Worm (Caenorhabditis elegans): ENCODE results near the gene R09A1.3.
A peak's percentile ranks its signal among the peaks of the same experiment; 100 is the strongest.

R09A1.3 gene

ce11 chrV:1009037-1009436, 17.8 kb downstream of the R09A1.3 start:
- no peak for TF ChIP-seq ZK546.5 (tag; optimal IDR thresholded peaks at IDR 0.05)
- no peak for TF ChIP-seq nfya-1 (tag; optimal IDR thresholded peaks at IDR 0.05; ENCODE audit: insufficient read depth)

- no peak for TF ChIP-seq egl-27 (tag; optimal IDR thresholded peaks at IDR 0.05)
Measured at ce11 chrV:1008503-1008902, 18.4 kb downstream of the R09A1.3 start, which contains the start of gene ergo-1. Gene ergo-1, plus strand, starts transcription at chrV:1008803.

- TF ChIP-seq nhr-76 (tag; optimal IDR thresholded peaks at IDR 0.05) = no peak
- no peak for TF ChIP-seq lin-39 (tag; optimal IDR thresholded peaks at IDR 0.05)
- TF ChIP-seq pha-4 (tag; optimal IDR thresholded peaks at IDR 0.05) = no peak
- peak; percentile 57 for TF ChIP-seq elt-2 (tag; optimal IDR thresholded peaks at IDR 0.05)
- no peak for TF ChIP-seq ztf-4 (tag; optimal IDR thresholded peaks at IDR 0.05)
Measured at ce11 chrV:1005877-1006276, 21.0 kb downstream of the R09A1.3 start.

ce11 chrV:1003826-1004225, 23.0 kb downstream of the R09A1.3 start:
- peak; percentile 3 for TF ChIP-seq fkh-10 (GFP tag; optimal IDR thresholded peaks at IDR 0.05)
- TF ChIP-seq nhr-23 (tag; optimal IDR thresholded peaks at IDR 0.05) = peak; percentile 42
- peak; percentile 16 for TF ChIP-seq ceh-28 (tag; optimal IDR thresholded peaks at IDR 0.05)
- peak; percentile 68 for TF ChIP-seq lsy-12 (tag; optimal IDR thresholded peaks at IDR 0.05)
- peak; percentile 53 for TF ChIP-seq hmg-11 (tag; optimal IDR thresholded peaks at IDR 0.05)
- TF ChIP-seq elt-3 (tag; optimal IDR thresholded peaks at IDR 0.05) = no peak
- no peak for TF ChIP-seq nhr-12 (tag; optimal IDR thresholded peaks at IDR 0.05)
- no peak for TF ChIP-seq ama-1 (optimal IDR thresholded peaks at IDR 0.05)
- peak; percentile 75 for TF ChIP-seq skn-1 (tag; optimal IDR thresholded peaks at IDR 0.05)
- peak; percentile 36 for TF ChIP-seq pqm-1 (tag; optimal IDR thresholded peaks at IDR 0.05)
- TF ChIP-seq lin-15B (tag; optimal IDR thresholded peaks at IDR 0.05) = peak; percentile 74
- TF ChIP-seq elt-2 (tag; optimal IDR thresholded peaks at IDR 0.05) = peak; percentile 43
- TF ChIP-seq nfya-1 (tag; optimal IDR thresholded peaks at IDR 0.05; ENCODE audit: insufficient read depth) = peak; percentile 65
- peak; percentile 82 for TF ChIP-seq pha-4 (tag; optimal IDR thresholded peaks at IDR 0.05)
- no peak for TF ChIP-seq elt-1 (tag; optimal IDR thresholded peaks at IDR 0.05)

- TF ChIP-seq nhr-67 (tag; optimal IDR thresholded peaks at IDR 0.05) (no peak), ztf-4 (tag; optimal IDR thresholded peaks at IDR 0.05) (no peak), elt-3 (tag; optimal IDR thresholded peaks at IDR 0.05) (no peak), jun-1 (tag; optimal IDR thresholded peaks at IDR 0.05) (no peak), ztf-11 (tag; optimal IDR thresholded peaks at IDR 0.05) (no peak)
Measured at ce11 chrV:1003400-1003799, 23.5 kb downstream of the R09A1.3 start, which contains the start of gene Y50D4C.5. Gene Y50D4C.5, minus strand, starts transcription at chrV:1003744.

- TF ChIP-seq nhr-67 (tag; optimal IDR thresholded peaks at IDR 0.05) (no peak), unc-39 (tag; optimal IDR thresholded peaks at IDR 0.05) (no peak), ceh-9 (tag; optimal IDR thresholded peaks at IDR 0.05) (no peak), nhr-25 (tag; optimal IDR thresholded peaks at IDR 0.05) (no peak), daf-12 (tag; optimal IDR thresholded peaks at IDR 0.05) (no peak), ztf-11 (tag; optimal IDR thresholded peaks at IDR 0.05) (no peak), ZK546.5 (tag; optimal IDR thresholded peaks at IDR 0.05) (no peak), tbx-2 (tag; optimal IDR thresholded peaks at IDR 0.05) (no peak), lsy-12 (tag; optimal IDR thresholded peaks at IDR 0.05) (no peak), egl-27 (tag; optimal IDR thresholded peaks at IDR 0.05) (no peak), snpc-4 (tag; optimal IDR thresholded peaks at IDR 0.05) (no peak), pqm-1 (tag; optimal IDR thresholded peaks at IDR 0.05) (no peak), nhr-12 (tag; optimal IDR thresholded peaks at IDR 0.05) (no peak), ceh-28 (tag; optimal IDR thresholded peaks at IDR 0.05) (no peak)
Measured at ce11 chrV:1001163-1001562, 25.7 kb downstream of the R09A1.3 start.

- TF ChIP-seq nhr-12 (tag; optimal IDR thresholded peaks at IDR 0.05) (no peak), ceh-28 (tag; optimal IDR thresholded peaks at IDR 0.05) (peak; percentile 64)
Measured at ce11 chrV:995635-996034, 31.2 kb downstream of the R09A1.3 start.

Measured in whole organism, L3 larva.